Worm (Caenorhabditis elegans): Measurements from ENCODE around the gene fipr-11.
A peak's percentile ranks its signal among the peaks of the same experiment; 100 is the strongest.

Gene fipr-11

DNA sequence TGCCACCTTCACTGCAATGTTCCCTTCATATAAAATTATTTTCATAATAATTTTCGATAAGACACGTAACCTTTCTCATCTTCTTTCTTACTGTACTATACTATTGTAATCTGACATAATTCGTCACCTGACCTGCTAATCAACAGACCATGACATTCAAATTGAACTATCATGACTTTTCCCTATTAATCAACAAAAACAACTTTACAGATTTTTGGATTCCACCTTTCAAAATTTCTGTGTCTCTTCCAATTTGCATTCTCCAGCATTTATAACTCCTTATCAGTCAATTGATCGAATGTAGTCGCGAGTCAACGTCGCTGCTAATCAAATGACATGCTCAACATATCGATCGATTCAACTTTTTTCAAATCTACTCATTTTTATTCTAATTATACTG, 16.4 kb downstream of the fipr-11 start, which contains the start of gene fshr-1 (continued):
- TF ChIP-seq nhr-28 (tag; optimal IDR thresholded peaks at IDR 0.05), result peak; percentile 53
- TF ChIP-seq jun-1 (tag; optimal IDR thresholded peaks at IDR 0.05), result no peak
- TF ChIP-seq mdt-29 (GFP tag; IDR thresholded peaks at IDR 0.05), result no peak
- no peak for TF ChIP-seq duxl-1 (tag; optimal IDR thresholded peaks at IDR 0.05; ENCODE audit: poor library complexity)
- no peak for TF ChIP-seq fkh-10 (GFP tag; optimal IDR thresholded peaks at IDR 0.05)
- TF ChIP-seq snpc-4 (tag; optimal IDR thresholded peaks at IDR 0.05), result no peak
- TF ChIP-seq madf-5 (GFP tag; IDR thresholded peaks at IDR 0.05), result no peak
- no peak for TF ChIP-seq ztf-7 (tag; optimal IDR thresholded peaks at IDR 0.05)
- TF ChIP-seq nhr-10 (tag; optimal IDR thresholded peaks at IDR 0.05), result no peak
- TF ChIP-seq mep-1 (tag; optimal IDR thresholded peaks at IDR 0.05), result no peak
- peak; percentile 76 for TF ChIP-seq dve-1 (tag; optimal IDR thresholded peaks at IDR 0.05; ENCODE audit: insufficient read depth)
- TF ChIP-seq Y5F2A.4 (GFP tag; optimal IDR thresholded peaks at IDR 0.05), result no peak
- TF ChIP-seq nhr-48 (tag; optimal IDR thresholded peaks at IDR 0.05), result no peak
- peak; percentile 67 for TF ChIP-seq hlh-11 (tag; optimal IDR thresholded peaks at IDR 0.05)
- no peak for TF ChIP-seq skn-1 (tag; optimal IDR thresholded peaks at IDR 0.05)
- no peak for TF ChIP-seq nhr-11 (tag; optimal IDR thresholded peaks at IDR 0.05)
- no peak for TF ChIP-seq nhr-6 (tag; optimal IDR thresholded peaks at IDR 0.05)
- TF ChIP-seq lir-3 (tag; optimal IDR thresholded peaks at IDR 0.05), result no peak
- no peak for TF ChIP-seq ces-1 (GFP tag; optimal IDR thresholded peaks at IDR 0.05)
- TF ChIP-seq aly-2 (tag; optimal IDR thresholded peaks at IDR 0.05), result no peak
- no peak for TF ChIP-seq set-16 (GFP tag; IDR thresholded peaks at IDR 0.05)
- no peak for TF ChIP-seq egl-43 (GFP tag; IDR thresholded peaks at IDR 0.05)

- TF ChIP-seq spr-1 (tag; optimal IDR thresholded peaks at IDR 0.05) (no peak), unc-62 (GFP tag; optimal IDR thresholded peaks at IDR 0.05 in 1 of 2) (peak in 1 of 2 experiments; percentile 92), unc-62 (tag; optimal IDR thresholded peaks at IDR 0.05) (no peak)
Observed at ce11 chrV:9885918-9886488, 20.0 kb downstream of the fipr-11 start, which contains the start of gene clp-9. clp-9 (minus strand) TSS chrV:9885968.

DNA sequence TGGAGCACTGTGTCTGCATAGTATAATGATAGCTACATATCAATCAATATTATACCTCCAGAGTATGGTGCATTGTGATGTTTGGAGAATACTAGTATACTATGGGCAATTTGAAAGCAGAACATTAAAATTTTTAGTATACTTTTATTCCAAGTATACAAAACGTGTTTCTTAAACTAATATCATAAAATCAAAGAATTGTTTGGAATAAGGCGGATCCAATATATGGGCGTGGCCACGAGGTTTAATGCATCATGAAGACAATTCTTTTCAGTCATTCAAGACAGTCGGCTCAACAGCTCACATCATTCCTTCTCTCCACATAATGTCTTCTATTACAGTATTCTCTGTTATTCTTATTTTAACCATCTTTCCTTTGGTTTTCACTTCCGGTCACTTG, 26.1 kb downstream of the fipr-11 start, which contains the start of gene sdz-31:
Gene sdz-31 (plus strand): TSS at position 301 of the 400 bp plus-strand sequence.
- TF ChIP-seq ceh-20 (GFP tag; IDR thresholded peaks at IDR 0.05), result no peak
- TF ChIP-seq nhr-25 (tag; optimal IDR thresholded peaks at IDR 0.05; ENCODE audit: borderline replicate concordance, insufficient read depth), result no peak
- TF ChIP-seq madf-9 (GFP tag; conservative IDR thresholded peaks at IDR 0.05), result no peak
- no peak for TF ChIP-seq ama-1 (optimal IDR thresholded peaks at IDR 0.05)
- TF ChIP-seq nhr-6 (tag; optimal IDR thresholded peaks at IDR 0.05), result no peak
- TF ChIP-seq sdz-12 (GFP tag; optimal IDR thresholded peaks at IDR 0.05), result no peak
- no peak for TF ChIP-seq nhr-76 (tag; optimal IDR thresholded peaks at IDR 0.05)
- no peak for TF ChIP-seq dmd-9 (GFP tag; IDR thresholded peaks at IDR 0.05)

DNA sequence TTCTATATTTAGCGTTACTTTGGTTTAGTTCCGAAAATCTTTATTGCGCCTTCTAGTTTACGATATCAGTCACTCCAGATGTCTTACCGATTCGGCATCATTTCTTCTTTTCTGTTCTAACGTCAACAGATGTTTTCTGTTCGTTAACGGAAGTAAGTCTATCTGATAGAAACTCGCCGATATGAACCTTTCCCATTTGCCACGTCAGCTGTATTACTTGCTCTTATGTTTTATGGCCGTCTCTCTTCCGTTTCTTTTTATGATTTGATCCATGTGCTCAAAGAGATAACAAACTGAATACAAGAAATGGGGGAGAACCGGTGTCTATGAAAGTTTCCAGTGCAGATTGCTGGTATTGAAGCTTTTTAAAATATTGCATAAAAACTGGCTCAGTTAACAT, 26.6 kb downstream of the fipr-11 start, which contains the start of gene srab-26:
Gene srab-26 (minus strand): TSS at position 101 of the 400 bp plus-strand sequence.
- no peak for TF ChIP-seq nhr-77 (tag; optimal IDR thresholded peaks at IDR 0.05)
- TF ChIP-seq unc-62 (GFP tag; optimal IDR thresholded peaks at IDR 0.05 in 1 of 2), result no peak
- TF ChIP-seq unc-62 (tag; optimal IDR thresholded peaks at IDR 0.05), result no peak
- no peak for TF ChIP-seq nhr-48 (tag; optimal IDR thresholded peaks at IDR 0.05)
- TF ChIP-seq mdt-29 (GFP tag; IDR thresholded peaks at IDR 0.05), result no peak
- TF ChIP-seq daf-19 (GFP tag; conservative IDR thresholded peaks at IDR 0.05), result no peak
- no peak for TF ChIP-seq cey-2 (tag; optimal IDR thresholded peaks at IDR 0.05; ENCODE audit: borderline replicate concordance, insufficient read depth)
- TF ChIP-seq zfp-2 (tag; optimal IDR thresholded peaks at IDR 0.05), result no peak
- no peak for TF ChIP-seq nhr-25 (tag; optimal IDR thresholded peaks at IDR 0.05; ENCODE audit: borderline replicate concordance, insufficient read depth)
- TF ChIP-seq ceh-44 (GFP tag; IDR thresholded peaks at IDR 0.05), result no peak
- no peak for TF ChIP-seq ceh-32 (tag; optimal IDR thresholded peaks at IDR 0.05; ENCODE audit: poor library complexity)
- no peak for TF ChIP-seq mes-2 (tag; optimal IDR thresholded peaks at IDR 0.05; ENCODE audit: poor library complexity, severe bottlenecking)
- TF ChIP-seq rbr-2 (tag; optimal IDR thresholded peaks at IDR 0.05), result no peak
- no peak for TF ChIP-seq egl-43 (GFP tag; IDR thresholded peaks at IDR 0.05)
- no peak for TF ChIP-seq dmd-9 (GFP tag; IDR thresholded peaks at IDR 0.05)
